Worm (Caenorhabditis elegans) whole organism, early embryonic: ENCODE results near the gene clec-205.

Source experiments
- B0310.2 ChIP-seq: sonication (generic microtip); optimal IDR thresholded peaks from 2 replicates; lab custom pipeline; 2016; ENCODE audit warnings: mild to moderate bottlenecking, missing genetic modification characterization, missing compliant biosample characterization
- F13C5.2 ChIP-seq: sonication (generic microtip); optimal IDR thresholded peaks from 2 replicates; lab custom pipeline; 2017; ENCODE audit warnings: mild to moderate bottlenecking, missing genetic modification characterization, inconsistent platforms, missing compliant biosample characterization
- aly-1 ChIP-seq: sonication (generic microtip); optimal IDR thresholded peaks from 2 replicates; lab custom pipeline; 2016; ENCODE audit warnings: missing genetic modification characterization, missing compliant biosample characterization
- ama-1 ChIP-seq: fragments of 150-350 bp; optimal IDR thresholded peaks from 2 replicates; lab custom pipeline; 2014
- ceh-13 ChIP-seq: fragments of 200-800 bp; sonication (Bioruptor generic); optimal IDR thresholded peaks from 2 replicates; lab custom pipeline; 2018; ENCODE audit warnings: mild to moderate bottlenecking, missing genetic modification characterization, missing compliant biosample characterization
- ceh-36 ChIP-seq: sonication (generic microtip); optimal IDR thresholded peaks from 2 replicates; lab custom pipeline; 2016; ENCODE audit warnings: missing genetic modification characterization, inconsistent platforms, missing compliant biosample characterization
- ets-7 ChIP-seq: sonication (generic microtip); optimal IDR thresholded peaks from 2 replicates; lab custom pipeline; 2016; ENCODE audit warnings: missing genotype, missing genetic modification characterization, missing compliant biosample characterization
- flt-1 ChIP-seq: fragments of 200-800 bp; sonication (Bioruptor generic); IDR thresholded peaks from 2 replicates; pipeline ENCODE4 v1.3.6; 2022; ENCODE audit warnings: missing genetic modification characterization, missing compliant biosample characterization
- hmbx-1 ChIP-seq: sonication (generic microtip); optimal IDR thresholded peaks from 2 replicates; lab custom pipeline; 2016; ENCODE audit warnings: mild to moderate bottlenecking, missing genetic modification characterization, missing compliant biosample characterization
- hmg-4 ChIP-seq: fragments of 200-800 bp; sonication (Bioruptor generic); optimal IDR thresholded peaks from 2 replicates; lab custom pipeline; 2018; ENCODE audit warnings: mild to moderate bottlenecking, missing genetic modification characterization, missing compliant biosample characterization
- hnd-1 ChIP-seq: sonication (generic microtip); optimal IDR thresholded peaks from 2 replicates; lab custom pipeline; 2016; ENCODE audit warnings: missing genetic modification characterization, missing compliant biosample characterization
- pes-1 ChIP-seq: fragments of 200-800 bp; sonication (Bioruptor generic); IDR thresholded peaks from 2 replicates; pipeline ENCODE4 v1.3.6; 2022; ENCODE audit warnings: missing genetic modification reagents, missing genetic modification characterization, missing compliant biosample characterization
- scrt-1 ChIP-seq: fragments of 200-800 bp; sonication (Bioruptor generic); IDR thresholded peaks from 2 replicates; pipeline ENCODE4 v1.3.6; 2022; ENCODE audit warnings: missing genetic modification characterization, missing compliant biosample characterization
- sea-1 ChIP-seq: fragments of 200-800 bp; sonication (Bioruptor generic); conservative IDR thresholded peaks from 2 replicates; pipeline ENCODE4 v1.3.6; 2022; ENCODE audit warnings: missing genetic modification characterization, missing compliant biosample characterization
- tbx-11 ChIP-seq: fragments of 200-800 bp; sonication (Bioruptor generic); IDR thresholded peaks from 2 replicates; pipeline ENCODE4 v1.3.6; 2022; ENCODE audit warnings: missing genetic modification characterization, missing compliant biosample characterization
- tbx-37 ChIP-seq: fragments of 200-800 bp; sonication (Bioruptor generic); conservative IDR thresholded peaks from 2 replicates; pipeline ENCODE4 v1.3.6; 2022; ENCODE audit warnings: missing genetic modification reagents, missing genetic modification characterization, missing compliant biosample characterization
- tra-4 ChIP-seq: sonication (generic microtip); optimal IDR thresholded peaks from 2 replicates; lab custom pipeline; 2017; ENCODE audit warnings: missing genetic modification characterization, missing compliant biosample characterization

clec-205 gene

ce11 chrV:1773120-1773519 lies 12.4 kb downstream of the clec-205 start:
- TF ChIP-seq F13C5.2 (tag; lab: Kevin White, UChicago): peak; percentile 11
- no peak for TF ChIP-seq scrt-1 (GFP tag; lab: Robert Waterston, UW)

ce11 chrV:1774874-1775589 lies 14.3 kb downstream of the clec-205 start, which contains the start of gene F36H9.7:
TSS of gene F36H9.7 (minus strand) at chrV:1774924.
- TF ChIP-seq ama-1 (lab: Kevin White, UChicago) (no peak), hmbx-1 (tag; lab: Kevin White, UChicago) (no peak), tra-4 (tag; lab: Kevin White, UChicago) (no peak), ets-7 (tag; lab: Kevin White, UChicago) (no peak), pes-1 (no peak), ceh-36 (tag; lab: Kevin White, UChicago) (no peak), flt-1 (GFP tag; lab: Robert Waterston, UW) (no peak), tbx-11 (GFP tag; lab: Robert Waterston, UW) (no peak), tbx-37 (GFP tag; lab: Robert Waterston, UW) (no peak), aly-1 (tag; lab: Kevin White, UChicago) (no peak), hmg-4 (no peak), scrt-1 (GFP tag; lab: Robert Waterston, UW) (no peak), ceh-13 (GFP tag; lab: Kevin White, UChicago) (no peak), B0310.2 (no peak), sea-1 (GFP tag; lab: Robert Waterston, UW) (no peak), hnd-1 (tag; lab: Kevin White, UChicago) (no peak), F13C5.2 (tag; lab: Kevin White, UChicago) (no peak)

ce11 chrV:1779136-1779535 lies 18.4 kb downstream of the clec-205 start, which contains the start of gene F36H9.4:
TSS of gene F36H9.4 (minus strand) at chrV:1779236.
- no peak for TF ChIP-seq hmbx-1 (tag; lab: Kevin White, UChicago)
- no peak for TF ChIP-seq F13C5.2 (tag; lab: Kevin White, UChicago)
- TF ChIP-seq B0310.2: no peak
- no peak for TF ChIP-seq tra-4 (tag; lab: Kevin White, UChicago)
- TF ChIP-seq ets-7 (tag; lab: Kevin White, UChicago): no peak
- no peak for TF ChIP-seq ama-1 (lab: Kevin White, UChicago)
- no peak for TF ChIP-seq pes-1
- TF ChIP-seq aly-1 (tag; lab: Kevin White, UChicago): no peak
- TF ChIP-seq flt-1 (GFP tag; lab: Robert Waterston, UW): no peak
- no peak for TF ChIP-seq tbx-37 (GFP tag; lab: Robert Waterston, UW)
- TF ChIP-seq scrt-1 (GFP tag; lab: Robert Waterston, UW): no peak
- TF ChIP-seq sea-1 (GFP tag; lab: Robert Waterston, UW): no peak
- no peak for TF ChIP-seq ceh-36 (tag; lab: Kevin White, UChicago)
- TF ChIP-seq hmg-4: no peak
- no peak for TF ChIP-seq ceh-13 (GFP tag; lab: Kevin White, UChicago)

- TF ChIP-seq ceh-36 (tag; lab: Kevin White, UChicago) (no peak), hmg-4 (no peak), F13C5.2 (tag; lab: Kevin White, UChicago) (no peak), ets-7 (tag; lab: Kevin White, UChicago) (no peak), tbx-37 (GFP tag; lab: Robert Waterston, UW) (no peak), scrt-1 (GFP tag; lab: Robert Waterston, UW) (no peak)
Observed at ce11 chrV:1779994-1780393, 19.3 kb downstream of the clec-205 start.

ce11 chrV:1781922-1782321 lies 21.2 kb downstream of the clec-205 start, which contains the start of gene F36H9.5:
TSS of gene F36H9.5 (minus strand) at chrV:1782022.
- no peak for TF ChIP-seq tbx-11 (GFP tag; lab: Robert Waterston, UW)
- TF ChIP-seq scrt-1 (GFP tag; lab: Robert Waterston, UW): no peak
- TF ChIP-seq sea-1 (GFP tag; lab: Robert Waterston, UW): no peak
- TF ChIP-seq tbx-37 (GFP tag; lab: Robert Waterston, UW): no peak
- TF ChIP-seq ama-1 (lab: Kevin White, UChicago): no peak
- no peak for TF ChIP-seq B0310.2
- no peak for TF ChIP-seq hmg-4
- TF ChIP-seq hnd-1 (tag; lab: Kevin White, UChicago): no peak
- TF ChIP-seq pes-1: no peak

- no peak for TF ChIP-seq ets-7 (tag; lab: Kevin White, UChicago)
- TF ChIP-seq pes-1: no peak
- TF ChIP-seq tbx-11 (GFP tag; lab: Robert Waterston, UW): no peak
- TF ChIP-seq hmg-4: no peak
- no peak for TF ChIP-seq ama-1 (lab: Kevin White, UChicago)
- TF ChIP-seq ceh-13 (GFP tag; lab: Kevin White, UChicago): no peak
Observed at ce11 chrV:1788157-1788556, 27.5 kb downstream of the clec-205 start, which contains the start of gene F36H9.2. TSS of gene F36H9.2 (plus strand) at chrV:1788457.

ce11 chrV:1789495-1789894 lies 28.8 kb downstream of the clec-205 start:
- no peak for TF ChIP-seq tbx-11 (GFP tag; lab: Robert Waterston, UW)
- no peak for TF ChIP-seq scrt-1 (GFP tag; lab: Robert Waterston, UW)
- TF ChIP-seq hmbx-1 (tag; lab: Kevin White, UChicago): no peak

ce11 chrV:1794218-1794617 lies 33.5 kb downstream of the clec-205 start, which contains the start of gene F36H9.1:
TSS of gene F36H9.1 (plus strand) at chrV:1794518.
- TF ChIP-seq tbx-11 (GFP tag; lab: Robert Waterston, UW) (no peak), flt-1 (GFP tag; lab: Robert Waterston, UW) (no peak), ceh-13 (GFP tag; lab: Kevin White, UChicago) (no peak), B0310.2 (no peak), F13C5.2 (tag; lab: Kevin White, UChicago) (no peak), ceh-36 (tag; lab: Kevin White, UChicago) (no peak), hmg-4 (no peak), scrt-1 (GFP tag; lab: Robert Waterston, UW) (no peak), hnd-1 (tag; lab: Kevin White, UChicago) (no peak), hmbx-1 (tag; lab: Kevin White, UChicago) (no peak), sea-1 (GFP tag; lab: Robert Waterston, UW) (no peak), tbx-37 (GFP tag; lab: Robert Waterston, UW) (no peak), pes-1 (no peak), aly-1 (tag; lab: Kevin White, UChicago) (no peak)
